Fruit fly (Drosophila melanogaster) ovary, adult (tissue): ENCODE data around the gene dia.

ENCODE experiments used
- CG17801 ChIP-seq: fragments of 200-800 bp; optimal IDR thresholded peaks from 2 replicates; lab custom pipeline; 2019; ENCODE audit warnings: missing biosample characterization, mild to moderate bottlenecking, missing genetic modification characterization, moderate library complexity; ENCODE audit not compliant: partially characterized antibody

The dia gene

dm6 chr2L:20757808-20758187 lies at the start of gene dia, which contains the start of gene Rhau:
Gene dia, plus strand, starts transcription at chr2L:20758144.
Gene Rhau, minus strand, starts transcription at chr2L:20757985.
- TF ChIP-seq CG17801 (GFP tag; lab: Kevin White, UChicago), result no peak

dm6 chr2L:20714468-20715404 lies 43.2 kb upstream of the dia start, which contains the start of gene Hr38:
Gene Hr38, minus strand, starts transcription at chr2L:20714588.
- peak; percentile 32 for TF ChIP-seq CG17801 (GFP tag; lab: Kevin White, UChicago)

- peak; percentile 19 for TF ChIP-seq CG17801 (GFP tag; lab: Kevin White, UChicago)
These were observed 41.9 kb upstream of the dia start for dm6 chr2L:20716077-20716476.

dm6 chr2L:20716712-20717111 lies 41.2 kb upstream of the dia start:
- no peak for TF ChIP-seq CG17801 (GFP tag; lab: Kevin White, UChicago)

dm6 chr2L:20720011-20720410 lies 37.9 kb upstream of the dia start:
- TF ChIP-seq CG17801 (GFP tag; lab: Kevin White, UChicago), result no peak

dm6 chr2L:20721456-20721855 lies 36.5 kb upstream of the dia start:
- no peak for TF ChIP-seq CG17801 (GFP tag; lab: Kevin White, UChicago)

- TF ChIP-seq CG17801 (GFP tag; lab: Kevin White, UChicago), result no peak
These were observed 33.9 kb upstream of the dia start for dm6 chr2L:20724024-20724423.

dm6 chr2L:20726451-20726850 lies 31.5 kb upstream of the dia start, which contains the start of gene CG9316:
Gene CG9316, minus strand, starts transcription at chr2L:20726551.
- TF ChIP-seq CG17801 (GFP tag; lab: Kevin White, UChicago), result no peak

- TF ChIP-seq CG17801 (GFP tag; lab: Kevin White, UChicago), result no peak
These were observed 27.8 kb upstream of the dia start, which contains the start of gene CarT for dm6 chr2L:20730182-20730581. Gene CarT, minus strand, starts transcription at chr2L:20730282.

dm6 chr2L:20733025-20733424 lies 24.9 kb upstream of the dia start:
- no peak for TF ChIP-seq CG17801 (GFP tag; lab: Kevin White, UChicago)

- TF ChIP-seq CG17801 (GFP tag; lab: Kevin White, UChicago), result no peak
These were observed 23.8 kb upstream of the dia start, which contains the start of gene TM9SF2 for dm6 chr2L:20734066-20734686. Gene TM9SF2, minus strand, starts transcription at chr2L:20734309.

- TF ChIP-seq CG17801 (GFP tag; lab: Kevin White, UChicago), result no peak
These were observed 23.3 kb upstream of the dia start for dm6 chr2L:20734687-20735088.

dm6 chr2L:20735121-20735855 lies 22.7 kb upstream of the dia start:
- no peak for TF ChIP-seq CG17801 (GFP tag; lab: Kevin White, UChicago)

dm6 chr2L:20752160-20752559 lies 5.8 kb upstream of the dia start, which contains the start of the genes Amacr and Ns4:
Gene Amacr, minus strand, starts transcription at chr2L:20752341.
Gene Ns4, plus strand, starts transcription at chr2L:20752476.
- peak; percentile 69 for TF ChIP-seq CG17801 (GFP tag; lab: Kevin White, UChicago)
